Worm (Caenorhabditis elegans) whole organism, mixed stage, embryonic: ENCODE data around the gene dnj-26.

Source experiments
- ceh-39 ChIP-seq: fragments of 150-350 bp; optimal IDR thresholded peaks from 2 replicates; lab custom pipeline; 2014; ENCODE audit warnings: missing biosample characterization, missing genetic modification characterization
- ceh-43 ChIP-seq: fragments of 200-800 bp; sonication (Bioruptor generic); optimal IDR thresholded peaks from 2 replicates; lab custom pipeline; 2018; ENCODE audit warnings: mild to moderate bottlenecking, missing genetic modification characterization, moderate library complexity, missing compliant biosample characterization
- ceh-83 ChIP-seq: fragments of 200-800 bp; sonication (Bioruptor generic); optimal IDR thresholded peaks from 2 replicates; lab custom pipeline; 2018; ENCODE audit warnings: mild to moderate bottlenecking, missing genetic modification characterization, missing compliant biosample characterization
- ces-1 ChIP-seq: fragments of 150-350 bp; optimal IDR thresholded peaks from 2 replicates; lab custom pipeline; 2014; ENCODE audit warnings: missing biosample characterization, missing genetic modification reagents, missing genetic modification characterization
- elt-1 ChIP-seq: sonication (generic microtip); optimal IDR thresholded peaks from 2 replicates; lab custom pipeline; 2017; ENCODE audit warnings: missing genetic modification characterization, mild to moderate bottlenecking, missing compliant biosample characterization, antibody characterized with exemption, moderate library complexity, borderline replicate concordance; ENCODE audit not compliant: insufficient read depth
- lin-13 ChIP-seq: fragments of 150-350 bp; optimal IDR thresholded peaks from 2 replicates; lab custom pipeline; 2014; ENCODE audit warnings: missing biosample characterization, missing genetic modification characterization
- nhr-12 ChIP-seq: fragments of 150-350 bp; optimal IDR thresholded peaks from 2 replicates; lab custom pipeline; 2014; ENCODE audit warnings: missing biosample characterization, missing genetic modification characterization
- nhr-237 ChIP-seq: fragments of 150-350 bp; optimal IDR thresholded peaks from 2 replicates; lab custom pipeline; 2014; ENCODE audit warnings: missing biosample characterization, missing genetic modification characterization
- pha-4 ChIP-seq: fragments of 150-350 bp; optimal IDR thresholded peaks from 2 replicates; lab custom pipeline; 2018; ENCODE audit warnings: missing biosample characterization, missing genetic modification reagents, missing genetic modification characterization
- snpc-4 ChIP-seq: fragments of 150-350 bp; optimal IDR thresholded peaks from 2 replicates; lab custom pipeline; 2014; ENCODE audit warnings: missing biosample characterization, missing genetic modification characterization
- tbx-8 ChIP-seq: fragments of 200-800 bp; sonication (Bioruptor generic); optimal IDR thresholded peaks from 2 replicates; lab custom pipeline; 2018; ENCODE audit warnings: mild to moderate bottlenecking, missing genetic modification characterization, moderate library complexity, missing compliant biosample characterization

ce11 chrIV:12202949-12203348 is 49.5 kb downstream of the dnj-26 start, which contains the start of gene F35G2.1:
- TF ChIP-seq lin-13 (tag; lab: Kevin White, UChicago) = no peak
- no peak for TF ChIP-seq ceh-83 (GFP tag; lab: Kevin White, UChicago)
- TF ChIP-seq ceh-43 (GFP tag; lab: Kevin White, UChicago) = no peak
- no peak for TF ChIP-seq nhr-12 (tag; lab: Kevin White, UChicago)
- no peak for TF ChIP-seq ceh-39
- TF ChIP-seq ces-1 (GFP tag; lab: Kevin White, UChicago) = no peak
- TF ChIP-seq snpc-4 (tag; lab: Kevin White, UChicago) = no peak
- TF ChIP-seq pha-4 (tag; lab: Kevin White, UChicago) = no peak
- TF ChIP-seq tbx-8 (GFP tag; lab: Kevin White, UChicago) = no peak
- TF ChIP-seq elt-1 (tag; lab: Kevin White, UChicago) = no peak
- TF ChIP-seq nhr-237 = no peak
